Fruit fly (Drosophila melanogaster) whole organism, embryonic: Measurements from ENCODE around the gene CG9550.
A peak's percentile ranks its signal among the peaks of the same experiment; 100 is the strongest.

Experiments used
- BEAF-32 ChIP-seq: fragments of 200-800 bp; sonication (Bioruptor generic); optimal IDR thresholded peaks from 3 replicates; lab custom pipeline; 2017; ENCODE audit warnings: missing biosample characterization, missing genetic modification characterization, mild to moderate bottlenecking, moderate library complexity, missing genetic modification reagents
- CG10147 ChIP-seq: fragments of 200-800 bp; sonication (Bioruptor generic); optimal IDR thresholded peaks from 2 replicates; lab custom pipeline; 2019; ENCODE audit warnings: missing biosample characterization, mild to moderate bottlenecking, missing genetic modification characterization, moderate library complexity
- CG10321 ChIP-seq: fragments of 200-800 bp; sonication (Bioruptor generic); IDR thresholded peaks from 2 replicates; pipeline ENCODE4 v1.3.6; 2022; ENCODE audit warnings: missing biosample characterization, missing genetic modification characterization
- CG12391 ChIP-seq: fragments of 200-800 bp; sonication (Bioruptor generic); optimal IDR thresholded peaks from 3 replicates; lab custom pipeline; 2018; ENCODE audit warnings: missing biosample characterization, mild to moderate bottlenecking, missing genetic modification characterization, moderate library complexity
- CG12769 ChIP-seq: fragments of 200-800 bp; sonication (Bioruptor generic); optimal IDR thresholded peaks from 2 replicates; lab custom pipeline; 2019; ENCODE audit warnings: missing biosample characterization, mild to moderate bottlenecking, missing genetic modification characterization, moderate library complexity
- CG13894 ChIP-seq: fragments of 200-800 bp; sonication (Bioruptor generic); optimal IDR thresholded peaks from 3 replicates; lab custom pipeline; 2018; ENCODE audit warnings: missing biosample characterization, mild to moderate bottlenecking, missing genetic modification characterization, moderate library complexity
- CG14710 ChIP-seq: fragments of 200-800 bp; sonication (Bioruptor generic); optimal IDR thresholded peaks from 3 replicates; lab custom pipeline; 2019; ENCODE audit warnings: missing biosample characterization, mild to moderate bottlenecking, missing genetic modification characterization, moderate library complexity
- CG14965 ChIP-seq: fragments of 200-800 bp; sonication (Bioruptor generic); optimal IDR thresholded peaks from 2 replicates; lab custom pipeline; 2016; ENCODE audit warnings: missing biosample characterization, missing genetic modification characterization, borderline replicate concordance
- CG16813 ChIP-seq: fragments of 200-800 bp; sonication (Bioruptor generic); IDR thresholded peaks from 3 replicates; pipeline ENCODE4 v1.3.6; 2022; ENCODE audit warnings: missing biosample characterization, missing genetic modification characterization; ENCODE audit not compliant: partially characterized antibody
- CG17829 ChIP-seq: fragments of 200-800 bp; optimal IDR thresholded peaks from 2 replicates; lab custom pipeline; 2019; ENCODE audit warnings: missing biosample characterization, mild to moderate bottlenecking, missing genetic modification characterization, moderate library complexity
- CG2875 ChIP-seq: fragments of 200-800 bp; sonication (Bioruptor generic); optimal IDR thresholded peaks from 2 replicates; lab custom pipeline; 2017; ENCODE audit warnings: missing biosample characterization, mild to moderate bottlenecking, missing genetic modification characterization, missing genetic modification reagents
- CG31441 ChIP-seq: fragments of 200-800 bp; sonication (Bioruptor generic); IDR thresholded peaks from 2 replicates; pipeline ENCODE4 v1.3.6; 2022; ENCODE audit warnings: missing biosample characterization, missing genetic modification characterization
- CG3838 ChIP-seq: fragments of 200-800 bp; sonication (Bioruptor generic); optimal IDR thresholded peaks from 3 replicates; lab custom pipeline; 2016; ENCODE audit warnings: missing biosample characterization, missing genetic modification characterization
- CG42726 ChIP-seq: fragments of 200-800 bp; sonication (Bioruptor generic); IDR thresholded peaks from 2 replicates; pipeline ENCODE4 v1.3.6; 2022; ENCODE audit warnings: missing biosample characterization, missing genetic modification characterization; ENCODE audit not compliant: partially characterized antibody
- CG4328 ChIP-seq: fragments of 200-800 bp; sonication (Bioruptor generic); optimal IDR thresholded peaks from 3 replicates; lab custom pipeline; 2017; ENCODE audit warnings: missing biosample characterization, missing genetic modification reagents, missing genetic modification characterization
- CG43689 ChIP-seq: fragments of 200-800 bp; sonication (Bioruptor generic); IDR thresholded peaks from 2 replicates; pipeline ENCODE4 v1.3.6; 2022; ENCODE audit warnings: missing biosample characterization, missing genetic modification characterization
- CG6654 ChIP-seq: fragments of 200-800 bp; sonication (Bioruptor generic); optimal IDR thresholded peaks from 2 replicates; lab custom pipeline; 2017; ENCODE audit warnings: missing biosample characterization, mild to moderate bottlenecking, missing genetic modification characterization
- CG8290 ChIP-seq, 3 experiments: fragments of 200-800 bp; sonication (Bioruptor generic); optimal IDR thresholded peaks; 2 replicates each; lab custom pipeline; 2016 to 2019; ENCODE audit warnings: missing biosample characterization in 3 of 3, missing genetic modification characterization in 3 of 3, mild to moderate bottlenecking in 2 of 3, moderate library complexity in 1 of 3
- CG8924 ChIP-seq: fragments of 200-800 bp; optimal IDR thresholded peaks from 3 replicates; lab custom pipeline; 2019; ENCODE audit warnings: missing biosample characterization, mild to moderate bottlenecking, missing genetic modification characterization, moderate library complexity
- CG9876 ChIP-seq: fragments of 200-800 bp; sonication (Bioruptor generic); optimal IDR thresholded peaks from 2 replicates; lab custom pipeline; 2016; ENCODE audit warnings: missing biosample characterization, missing genetic modification characterization
- D19A ChIP-seq: fragments of 200-800 bp; optimal IDR thresholded peaks from 3 replicates; lab custom pipeline; 2019; ENCODE audit warnings: missing biosample characterization, mild to moderate bottlenecking, missing genetic modification characterization, moderate library complexity
- Dip3 ChIP-seq: fragments of 200-800 bp; sonication (Bioruptor generic); optimal IDR thresholded peaks from 3 replicates; lab custom pipeline; 2016; ENCODE audit warnings: missing biosample characterization, missing genetic modification characterization
- Elba2 ChIP-seq: fragments of 200-800 bp; sonication (Bioruptor generic); optimal IDR thresholded peaks from 3 replicates; lab custom pipeline; 2016; ENCODE audit warnings: missing biosample characterization, missing genetic modification characterization
- Ets97D ChIP-seq: fragments of 200-800 bp; sonication (Bioruptor generic); optimal IDR thresholded peaks from 3 replicates; lab custom pipeline; 2016; ENCODE audit warnings: missing biosample characterization, missing genetic modification characterization
- Fer2 ChIP-seq: fragments of 200-800 bp; sonication (Bioruptor generic); optimal IDR thresholded peaks from 2 replicates; lab custom pipeline; 2018; ENCODE audit warnings: missing biosample characterization, mild to moderate bottlenecking, missing genetic modification characterization, moderate library complexity
- HLH4C ChIP-seq: fragments of 200-800 bp; sonication (Bioruptor generic); IDR thresholded peaks from 3 replicates; pipeline ENCODE4 v1.3.6; 2022; ENCODE audit warnings: missing biosample characterization, missing genetic modification characterization; ENCODE audit not compliant: partially characterized antibody
- Hand ChIP-seq: fragments of 200-800 bp; sonication (Bioruptor generic); optimal IDR thresholded peaks from 2 replicates; lab custom pipeline; 2017; ENCODE audit warnings: mild to moderate bottlenecking, missing biosample characterization, missing genetic modification reagents, missing genetic modification characterization
- Hsf ChIP-seq: fragments of 200-800 bp; sonication (Bioruptor generic); optimal IDR thresholded peaks from 3 replicates; lab custom pipeline; 2016; ENCODE audit warnings: missing biosample characterization, missing genetic modification characterization
- Mad ChIP-seq: fragments of 200-800 bp; sonication (Bioruptor generic); optimal IDR thresholded peaks from 2 replicates; lab custom pipeline; 2016; ENCODE audit warnings: missing biosample characterization, missing genetic modification characterization
- Nf-YA ChIP-seq: fragments of 200-800 bp; sonication (Bioruptor generic); IDR thresholded peaks from 2 replicates; pipeline ENCODE4 v1.3.6; 2022; ENCODE audit warnings: missing biosample characterization, missing genetic modification characterization
- Nf-YB ChIP-seq: fragments of 200-800 bp; sonication (Bioruptor generic); optimal IDR thresholded peaks from 3 replicates; lab custom pipeline; 2019; ENCODE audit warnings: missing biosample characterization, mild to moderate bottlenecking, missing genetic modification characterization, moderate library complexity
- Pdp1 ChIP-seq, 2 experiments: fragments of 200-800 bp; sonication (Bioruptor generic); optimal IDR thresholded peaks; 3 replicates each; lab custom pipeline; 2016; ENCODE audit warnings: missing biosample characterization in 2 of 2, missing genetic modification characterization in 2 of 2, mild to moderate bottlenecking in 1 of 2, moderate library complexity in 1 of 2
- Sin3A ChIP-seq: fragments of >200 bp; optimal IDR thresholded peaks from 2 replicates; lab custom pipeline; 2018
- Sry-δ ChIP-seq: fragments of 200-800 bp; sonication (Bioruptor generic); optimal IDR thresholded peaks from 2 replicates; lab custom pipeline; 2016; ENCODE audit warnings: missing biosample characterization, missing genetic modification characterization
- Trl ChIP-seq, 3 experiments: fragments of >200 bp in 2 of 3; fragments of 200-800 bp in 1 of 3; sonication (Bioruptor generic) in 1 of 3; optimal IDR thresholded peaks; 2 replicates in 1 of 3; 3 replicates in 2 of 3; lab custom pipeline; 2016 to 2017; ENCODE audit warnings: missing biosample characterization in 1 of 3, missing genetic modification characterization in 1 of 3
- Usf ChIP-seq: fragments of 200-800 bp; sonication (Bioruptor generic); optimal IDR thresholded peaks from 2 replicates; lab custom pipeline; 2017; ENCODE audit warnings: missing genotype, missing biosample characterization, missing genetic modification characterization
- da ChIP-seq: fragments of 200-800 bp; sonication (Bioruptor generic); optimal IDR thresholded peaks from 2 replicates; lab custom pipeline; 2016; ENCODE audit warnings: missing biosample characterization, missing genetic modification characterization
- en ChIP-seq: fragments of 200-800 bp; sonication (Bioruptor generic); optimal IDR thresholded peaks from 2 replicates; lab custom pipeline; 2016; ENCODE audit warnings: missing biosample characterization, missing genetic modification characterization
- fd96Cb ChIP-seq: fragments of 200-800 bp; sonication (Bioruptor generic); optimal IDR thresholded peaks from 2 replicates; lab custom pipeline; 2018; ENCODE audit warnings: missing biosample characterization, mild to moderate bottlenecking, missing genetic modification characterization, moderate library complexity
- gce ChIP-seq: fragments of 200-800 bp; sonication (Bioruptor generic); IDR thresholded peaks from 3 replicates; pipeline ENCODE4 v1.3.6; 2022; ENCODE audit warnings: missing biosample characterization, missing genetic modification characterization
- insv ChIP-seq, 2 experiments: fragments of 200-800 bp; sonication (Bioruptor generic); optimal IDR thresholded peaks; 3 replicates each; lab custom pipeline; 2016 to 2018; ENCODE audit warnings: missing biosample characterization in 2 of 2, missing genetic modification characterization in 2 of 2
- otp ChIP-seq: fragments of 200-800 bp; sonication (Bioruptor generic); IDR thresholded peaks from 3 replicates; pipeline ENCODE4, ENCODE4 v1.3.6; 2022; ENCODE audit warnings: missing biosample characterization, missing genetic modification characterization
- repo ChIP-seq: fragments of 200-800 bp; sonication (Bioruptor generic); optimal IDR thresholded peaks from 2 replicates; lab custom pipeline; 2016; ENCODE audit warnings: missing biosample characterization, missing genetic modification characterization
- slbo ChIP-seq: fragments of 200-800 bp; sonication (Bioruptor generic); IDR thresholded peaks from 2 replicates; pipeline ENCODE4 v1.3.6; 2022; ENCODE audit warnings: missing biosample characterization, missing genetic modification characterization
- sob ChIP-seq: fragments of 200-800 bp; sonication (Bioruptor generic); IDR thresholded peaks from 2 replicates; pipeline ENCODE4 v1.3.6; 2022; ENCODE audit warnings: missing biosample characterization, missing genetic modification characterization
- ssp ChIP-seq: fragments of 200-800 bp; sonication (Bioruptor generic); IDR thresholded peaks from 2 replicates; pipeline ENCODE4 v1.3.6; 2022; ENCODE audit warnings: missing biosample characterization, missing genetic modification characterization
- stwl ChIP-seq: fragments of 200-800 bp; sonication (Bioruptor generic); optimal IDR thresholded peaks from 3 replicates; lab custom pipeline; 2018; ENCODE audit warnings: missing biosample characterization, mild to moderate bottlenecking, missing genetic modification characterization, moderate library complexity
- tap ChIP-seq: fragments of 200-800 bp; optimal IDR thresholded peaks from 3 replicates; lab custom pipeline; 2019; ENCODE audit warnings: missing biosample characterization, mild to moderate bottlenecking, missing genetic modification characterization, moderate library complexity
- twi ChIP-seq: fragments of 200-800 bp; optimal IDR thresholded peaks from 2 replicates; lab custom pipeline; 2019; ENCODE audit warnings: missing biosample characterization, mild to moderate bottlenecking, missing genetic modification characterization, moderate library complexity
- wek ChIP-seq: fragments of 200-800 bp; sonication (Bioruptor generic); optimal IDR thresholded peaks from 3 replicates; lab custom pipeline; 2018; ENCODE audit warnings: missing biosample characterization, mild to moderate bottlenecking, missing genetic modification characterization, moderate library complexity

CG9550 gene

dm6 chr2L:6461497-6461896 is 35.4 kb upstream of the CG9550 start (continued):
- TF ChIP-seq CG12391 (tag; lab: Kevin White, UChicago) (no peak), CG9876 (GFP tag; lab: Kevin White, UChicago) (no peak), Fer2 (tag; lab: Kevin White, UChicago) (no peak), CG14965 (GFP tag; lab: Kevin White, UChicago) (no peak), CG13894 (no peak), CG43689 (no peak), slbo (no peak), Elba2 (GFP tag; lab: Kevin White, UChicago) (no peak), Ets97D (GFP tag; lab: Kevin White, UChicago) (no peak), sob (GFP tag; lab: Robert Waterston, UW) (0 out of 2 replicates have a peak, but pooled peaks have one; percentile 25), CG8290 (GFP tag; optimal IDR thresholded peaks at IDR 0.05; lab: Kevin White, UChicago) (no peak), CG8290 (tag; optimal IDR thresholded peaks at IDR 0.05; lab: Kevin White, UChicago) (peak; percentile 28 to 58), Hand (GFP tag; lab: Kevin White, UChicago) (no peak), tap (tag; lab: Kevin White, UChicago) (peak; percentile 15), CG4328 (GFP tag; lab: Kevin White, UChicago) (peak; percentile 25), en (GFP tag; lab: Kevin White, UChicago) (no peak), CG17829 (tag; lab: Kevin White, UChicago) (no peak), CG3838 (GFP tag; lab: Kevin White, UChicago) (no peak), Usf (GFP tag; lab: Kevin White, UChicago) (no peak), insv (GFP tag; optimal IDR thresholded peaks at IDR 0.05; lab: Kevin White, UChicago) (no peak), CG42726 (GFP tag; lab: Robert Waterston, UW) (no peak), gce (no peak), CG10321 (no peak), HLH4C (GFP tag; lab: Robert Waterston, UW) (no peak), CG14710 (peak; percentile 1), Nf-YA (GFP tag; lab: Robert Waterston, UW) (0 out of 2 replicates have a peak, but pooled peaks have one; percentile 16), CG16813 (GFP tag; lab: Robert Waterston, UW) (no peak), ssp (no peak), Hsf (GFP tag; lab: Kevin White, UChicago) (no peak), BEAF-32 (GFP tag; lab: Kevin White, UChicago) (no peak), Mad (GFP tag; lab: Kevin White, UChicago) (no peak), Sin3A (lab: Kevin White, UChicago) (no peak), twi (no peak), Sry-δ (no peak), CG31441 (GFP tag; lab: Robert Waterston, UW) (no peak), da (no peak), CG12769 (tag; lab: Kevin White, UChicago) (no peak), CG6654 (GFP tag; lab: Kevin White, UChicago) (no peak), Nf-YB (GFP tag; lab: Kevin White, UChicago) (peak; percentile 13), otp (no peak), wek (GFP tag; lab: Kevin White, UChicago) (peak; percentile 76), Pdp1 (GFP tag; optimal IDR thresholded peaks at IDR 0.05; lab: Kevin White, UChicago) (no peak), fd96Cb (no peak), Trl (optimal IDR thresholded peaks at IDR 0.05; lab: Kevin White, UChicago) (no peak), Trl (GFP tag; optimal IDR thresholded peaks at IDR 0.05; lab: Kevin White, UChicago) (no peak), CG2875 (peak; percentile 71), CG8924 (tag; lab: Kevin White, UChicago) (no peak), stwl (tag; lab: Kevin White, UChicago) (no peak), D19A (tag; lab: Kevin White, UChicago) (peak; percentile 4), CG10147 (GFP tag; lab: Kevin White, UChicago) (no peak), Dip3 (no peak), repo (no peak)
